Worm (Caenorhabditis elegans) whole organism, mixed stage, embryonic: ENCODE data around the gene F53C11.1.

Experiments used
- M03D4.4 ChIP-seq: sonication (generic microtip); optimal IDR thresholded peaks from 2 replicates; lab custom pipeline; 2017; ENCODE audit warnings: mild to moderate bottlenecking, missing genetic modification characterization, missing compliant biosample characterization
- bed-3 ChIP-seq: fragments of 200-800 bp; sonication (Bioruptor generic); optimal IDR thresholded peaks from 3 replicates; lab custom pipeline; 2018; ENCODE audit warnings: mild to moderate bottlenecking, missing genetic modification characterization, moderate library complexity, missing compliant biosample characterization
- blmp-1 ChIP-seq: fragments of 150-350 bp; optimal IDR thresholded peaks from 2 replicates; lab custom pipeline; 2014; ENCODE audit warnings: missing biosample characterization, missing genetic modification characterization
- ceh-39 ChIP-seq: fragments of 150-350 bp; optimal IDR thresholded peaks from 2 replicates; lab custom pipeline; 2014; ENCODE audit warnings: missing biosample characterization, missing genetic modification characterization
- ceh-43 ChIP-seq: fragments of 200-800 bp; sonication (Bioruptor generic); optimal IDR thresholded peaks from 2 replicates; lab custom pipeline; 2018; ENCODE audit warnings: mild to moderate bottlenecking, missing genetic modification characterization, moderate library complexity, missing compliant biosample characterization
- ceh-83 ChIP-seq: fragments of 200-800 bp; sonication (Bioruptor generic); optimal IDR thresholded peaks from 2 replicates; lab custom pipeline; 2018; ENCODE audit warnings: mild to moderate bottlenecking, missing genetic modification characterization, missing compliant biosample characterization
- ces-1 ChIP-seq: fragments of 150-350 bp; optimal IDR thresholded peaks from 2 replicates; lab custom pipeline; 2014; ENCODE audit warnings: missing biosample characterization, missing genetic modification reagents, missing genetic modification characterization
- cnd-1 ChIP-seq: fragments of 200-800 bp; sonication (Bioruptor generic); optimal IDR thresholded peaks from 2 replicates; lab custom pipeline; 2018; ENCODE audit warnings: mild to moderate bottlenecking, missing genetic modification characterization, missing compliant biosample characterization
- drap-1 ChIP-seq: fragments of 200-800 bp; sonication (Bioruptor generic); optimal IDR thresholded peaks from 3 replicates; lab custom pipeline; 2018; ENCODE audit warnings: mild to moderate bottlenecking, missing genetic modification characterization, missing compliant biosample characterization
- elt-1 ChIP-seq: sonication (generic microtip); optimal IDR thresholded peaks from 2 replicates; lab custom pipeline; 2017; ENCODE audit warnings: missing genetic modification characterization, mild to moderate bottlenecking, missing compliant biosample characterization, antibody characterized with exemption, moderate library complexity, borderline replicate concordance; ENCODE audit not compliant: insufficient read depth
- elt-3 ChIP-seq: fragments of 150-350 bp; optimal IDR thresholded peaks from 2 replicates; lab custom pipeline; 2014; ENCODE audit warnings: missing biosample characterization, missing genetic modification characterization
- flh-1 ChIP-seq: fragments of 200-800 bp; sonication (Bioruptor generic); optimal IDR thresholded peaks from 2 replicates; lab custom pipeline; 2018; ENCODE audit warnings: mild to moderate bottlenecking, missing genetic modification characterization, moderate library complexity, missing compliant biosample characterization
- ham-2 ChIP-seq: fragments of 200-800 bp; sonication (Bioruptor generic); optimal IDR thresholded peaks from 2 replicates; lab custom pipeline; 2018; ENCODE audit warnings: mild to moderate bottlenecking, missing genetic modification characterization, missing compliant biosample characterization
- hlh-1 ChIP-seq: fragments of 150-350 bp; optimal IDR thresholded peaks from 2 replicates; lab custom pipeline; 2014; ENCODE audit warnings: missing biosample characterization, missing genetic modification reagents, missing genetic modification characterization
- lin-13 ChIP-seq: fragments of 150-350 bp; optimal IDR thresholded peaks from 2 replicates; lab custom pipeline; 2014; ENCODE audit warnings: missing biosample characterization, missing genetic modification characterization
- lin-32 ChIP-seq: fragments of 200-800 bp; sonication (Bioruptor generic); optimal IDR thresholded peaks from 2 replicates; lab custom pipeline; 2018; ENCODE audit warnings: mild to moderate bottlenecking, missing genetic modification characterization, missing compliant biosample characterization
- lsy-2 ChIP-seq: fragments of 150-350 bp; optimal IDR thresholded peaks from 2 replicates; lab custom pipeline; 2014; ENCODE audit warnings: missing biosample characterization, missing genetic modification characterization
- mab-5 ChIP-seq: fragments of 150-350 bp; optimal IDR thresholded peaks from 2 replicates; lab custom pipeline; 2014; ENCODE audit warnings: missing biosample characterization, missing genetic modification characterization
- mep-1 ChIP-seq: fragments of 150-350 bp; optimal IDR thresholded peaks from 2 replicates; lab custom pipeline; 2017; ENCODE audit warnings: missing biosample characterization, missing genetic modification reagents, missing genetic modification characterization, inconsistent platforms
- mls-2 ChIP-seq: sonication (generic microtip); optimal IDR thresholded peaks from 2 replicates; lab custom pipeline; 2016; ENCODE audit warnings: mild to moderate bottlenecking, missing genetic modification characterization, moderate library complexity, missing compliant biosample characterization
- nhr-12 ChIP-seq: fragments of 150-350 bp; optimal IDR thresholded peaks from 2 replicates; lab custom pipeline; 2014; ENCODE audit warnings: missing biosample characterization, missing genetic modification characterization
- nhr-2 ChIP-seq: fragments of 150-350 bp; optimal IDR thresholded peaks from 2 replicates; lab custom pipeline; 2014; ENCODE audit warnings: missing biosample characterization, missing genetic modification characterization
- nhr-237 ChIP-seq: fragments of 150-350 bp; optimal IDR thresholded peaks from 2 replicates; lab custom pipeline; 2014; ENCODE audit warnings: missing biosample characterization, missing genetic modification characterization
- nhr-28 ChIP-seq: fragments of 150-350 bp; optimal IDR thresholded peaks from 2 replicates; lab custom pipeline; 2014; ENCODE audit warnings: missing biosample characterization, missing genetic modification characterization
- nhr-76 ChIP-seq: sonication (generic microtip); optimal IDR thresholded peaks from 2 replicates; lab custom pipeline; 2017; ENCODE audit warnings: missing biosample characterization, missing genetic modification characterization
- pha-4 ChIP-seq: fragments of 150-350 bp; optimal IDR thresholded peaks from 2 replicates; lab custom pipeline; 2018; ENCODE audit warnings: missing biosample characterization, missing genetic modification reagents, missing genetic modification characterization
- sem-2 ChIP-seq: fragments of 200-800 bp; sonication (Bioruptor generic); optimal IDR thresholded peaks from 2 replicates; lab custom pipeline; 2018; ENCODE audit warnings: mild to moderate bottlenecking, missing genetic modification characterization, missing compliant biosample characterization
- snpc-4 ChIP-seq: fragments of 150-350 bp; optimal IDR thresholded peaks from 2 replicates; lab custom pipeline; 2014; ENCODE audit warnings: missing biosample characterization, missing genetic modification characterization
- sptf-1 ChIP-seq: sonication (generic microtip); optimal IDR thresholded peaks from 2 replicates; lab custom pipeline; 2017; ENCODE audit warnings: mild to moderate bottlenecking, missing genetic modification characterization, moderate library complexity, missing compliant biosample characterization
- tbx-8 ChIP-seq: fragments of 200-800 bp; sonication (Bioruptor generic); optimal IDR thresholded peaks from 2 replicates; lab custom pipeline; 2018; ENCODE audit warnings: mild to moderate bottlenecking, missing genetic modification characterization, moderate library complexity, missing compliant biosample characterization
- unc-120 ChIP-seq: sonication (generic microtip); optimal IDR thresholded peaks from 2 replicates; lab custom pipeline; 2017; ENCODE audit warnings: missing genetic modification characterization, missing compliant biosample characterization; ENCODE audit not compliant: poor library complexity, severe bottlenecking
- unc-39 ChIP-seq: fragments of 150-350 bp; optimal IDR thresholded peaks from 2 replicates; lab custom pipeline; 2014; ENCODE audit warnings: missing biosample characterization, missing genetic modification characterization
- unc-62 ChIP-seq: fragments of 150-350 bp; optimal IDR thresholded peaks from 2 replicates; lab custom pipeline; 2014; ENCODE audit warnings: missing biosample characterization, missing genetic modification reagents, missing genetic modification characterization
- zip-8 ChIP-seq: fragments of 150-350 bp; optimal IDR thresholded peaks from 2 replicates; lab custom pipeline; 2014; ENCODE audit warnings: missing biosample characterization, missing genetic modification characterization
- ztf-11 ChIP-seq: fragments of 150-350 bp; optimal IDR thresholded peaks from 2 replicates; lab custom pipeline; 2014; ENCODE audit warnings: missing biosample characterization, missing genetic modification characterization

F53C11.1 gene

DNA sequence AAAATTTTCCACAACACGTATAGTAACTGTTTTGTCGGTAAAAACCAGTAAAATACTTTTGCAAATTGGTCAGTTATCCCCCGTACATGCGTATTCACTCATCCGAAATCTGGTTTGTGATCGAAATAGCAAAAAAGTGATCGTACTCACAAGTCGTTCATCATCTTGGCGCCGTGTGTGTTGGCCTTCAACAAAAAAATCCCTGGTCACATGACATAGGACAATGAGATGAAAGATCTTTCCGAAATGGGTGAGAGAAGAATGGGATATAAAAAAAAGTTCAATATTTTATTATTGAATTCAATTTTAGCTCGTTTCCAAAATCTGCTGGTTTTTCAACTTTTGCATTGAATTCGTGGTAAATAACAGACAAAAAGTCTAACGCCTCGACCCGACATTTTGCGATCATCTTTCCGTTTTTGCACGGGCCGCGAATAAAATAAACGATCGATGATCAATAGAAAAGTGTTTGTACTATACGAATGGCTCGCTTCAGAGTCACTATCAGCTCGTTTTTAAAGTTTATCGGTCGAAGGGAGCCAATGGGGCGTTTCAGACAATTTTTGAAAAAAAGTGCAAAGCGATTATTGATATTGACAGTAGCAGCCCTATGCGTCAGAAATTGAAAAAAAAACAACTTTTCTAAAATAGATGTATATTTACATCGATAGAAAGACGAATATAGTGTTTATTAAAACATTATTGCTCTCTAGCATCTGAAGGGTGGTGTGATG, 12.5 kb downstream of the F53C11.1 start:
- no peak for TF ChIP-seq ces-1 (GFP tag; lab: Kevin White, UChicago)
- TF ChIP-seq unc-39 (tag; lab: Kevin White, UChicago), result no peak
- no peak for TF ChIP-seq mls-2 (tag; lab: Kevin White, UChicago)
- TF ChIP-seq mab-5, result no peak
- TF ChIP-seq ztf-11 (tag; lab: Kevin White, UChicago), result no peak
- no peak for TF ChIP-seq ceh-43 (GFP tag; lab: Kevin White, UChicago)
- no peak for TF ChIP-seq mep-1
- no peak for TF ChIP-seq drap-1 (GFP tag; lab: Kevin White, UChicago)
- no peak for TF ChIP-seq elt-1 (tag; lab: Kevin White, UChicago)
- TF ChIP-seq ceh-39 (tag; lab: Kevin White, UChicago), result no peak

DNA sequence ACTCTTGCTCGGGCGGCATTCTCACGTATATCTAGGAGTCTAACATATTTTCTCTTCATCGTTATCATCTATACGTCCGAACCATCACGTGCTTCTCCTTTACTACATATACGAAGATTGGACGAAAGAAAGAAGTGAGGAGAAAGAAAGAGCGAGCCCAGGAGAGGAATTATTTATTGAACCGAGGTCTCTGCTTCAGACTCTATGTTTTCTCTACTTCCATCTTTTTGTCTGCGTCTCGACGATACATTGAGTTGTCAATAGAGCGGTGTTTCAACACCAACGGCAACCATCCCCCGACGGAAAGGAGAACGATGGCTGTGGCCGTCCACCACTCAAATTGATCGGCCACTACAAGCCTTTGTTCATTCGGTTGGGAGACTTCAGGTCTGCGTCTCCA, 13.8 kb downstream of the F53C11.1 start:
- TF ChIP-seq unc-120 (peak; percentile 91), nhr-237 (tag; lab: Kevin White, UChicago) (peak; percentile 82), hlh-1 (peak; percentile 47), drap-1 (GFP tag; lab: Kevin White, UChicago) (peak; percentile 43), flh-1 (GFP tag; lab: Kevin White, UChicago) (no peak), ceh-43 (GFP tag; lab: Kevin White, UChicago) (peak; percentile 24), zip-8 (tag; lab: Kevin White, UChicago) (no peak), elt-3 (tag; lab: Kevin White, UChicago) (no peak), bed-3 (GFP tag; lab: Kevin White, UChicago) (no peak), unc-62 (GFP tag; lab: Kevin White, UChicago) (peak; percentile 94), M03D4.4 (no peak), sem-2 (no peak), nhr-12 (tag; lab: Kevin White, UChicago) (no peak), snpc-4 (tag; lab: Kevin White, UChicago) (no peak), nhr-76 (tag; lab: Kevin White, UChicago) (no peak), unc-39 (tag; lab: Kevin White, UChicago) (no peak), blmp-1 (no peak), ham-2 (GFP tag; lab: Kevin White, UChicago) (no peak), ceh-39 (tag; lab: Kevin White, UChicago) (peak; percentile 36), mls-2 (tag; lab: Kevin White, UChicago) (peak; percentile 85), lin-32 (GFP tag; lab: Kevin White, UChicago) (no peak), elt-1 (tag; lab: Kevin White, UChicago) (no peak), tbx-8 (GFP tag; lab: Kevin White, UChicago) (no peak), ceh-83 (GFP tag; lab: Kevin White, UChicago) (no peak), nhr-2 (tag; lab: Kevin White, UChicago) (peak; percentile 93), cnd-1 (peak; percentile 9), sptf-1 (tag; lab: Kevin White, UChicago) (peak; percentile 38), mab-5 (no peak), nhr-28 (tag; lab: Kevin White, UChicago) (no peak), lsy-2 (tag; lab: Kevin White, UChicago) (peak; percentile 75), pha-4 (tag; lab: Kevin White, UChicago) (peak; percentile 97), mep-1 (peak; percentile 81), ztf-11 (tag; lab: Kevin White, UChicago) (no peak), lin-13 (tag; lab: Kevin White, UChicago) (peak; percentile 78), ces-1 (GFP tag; lab: Kevin White, UChicago) (peak; percentile 59)

DNA sequence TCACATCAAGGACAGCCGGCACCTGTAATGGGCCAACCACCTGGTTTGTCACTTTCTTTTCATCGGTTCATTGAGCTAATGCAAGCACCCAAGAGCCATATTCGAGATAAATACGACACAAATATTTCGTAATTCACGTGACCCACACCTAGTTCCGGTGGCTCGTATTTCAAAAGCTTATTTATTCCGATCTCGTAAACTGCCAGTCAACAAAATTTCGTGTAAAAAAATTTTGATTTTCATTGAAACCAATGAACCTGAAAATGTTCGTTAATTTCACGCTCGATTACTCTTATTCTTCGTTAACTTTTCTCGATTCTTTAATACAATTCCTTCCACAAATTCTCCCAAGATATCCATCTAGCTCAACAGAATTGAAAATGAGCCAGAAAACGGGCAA, 14.5 kb downstream of the F53C11.1 start:
- TF ChIP-seq hlh-1 (no peak), drap-1 (GFP tag; lab: Kevin White, UChicago) (no peak), snpc-4 (tag; lab: Kevin White, UChicago) (no peak), sptf-1 (tag; lab: Kevin White, UChicago) (no peak), tbx-8 (GFP tag; lab: Kevin White, UChicago) (no peak), nhr-28 (tag; lab: Kevin White, UChicago) (no peak), ceh-39 (tag; lab: Kevin White, UChicago) (no peak), mep-1 (no peak), mls-2 (tag; lab: Kevin White, UChicago) (no peak), bed-3 (GFP tag; lab: Kevin White, UChicago) (no peak), nhr-76 (tag; lab: Kevin White, UChicago) (no peak), unc-62 (GFP tag; lab: Kevin White, UChicago) (no peak), nhr-2 (tag; lab: Kevin White, UChicago) (no peak), unc-120 (no peak), lsy-2 (tag; lab: Kevin White, UChicago) (no peak), cnd-1 (no peak), ceh-43 (GFP tag; lab: Kevin White, UChicago) (no peak), ceh-83 (GFP tag; lab: Kevin White, UChicago) (no peak), nhr-12 (tag; lab: Kevin White, UChicago) (no peak)
